Fruit fly (Drosophila melanogaster): Measurements from ENCODE around the gene Cf2.
A peak's percentile ranks its signal among the peaks of the same experiment; 100 is the strongest.

The Cf2 gene

dm6 chr2L:4887382-4888219 lies 4.7 kb upstream of the Cf2 start (continued):
- TF ChIP-seq Hey (tag; optimal IDR thresholded peaks at IDR 0.05) (no peak), jing (GFP tag; optimal IDR thresholded peaks at IDR 0.05) (peak; percentile 40), ato (GFP tag; IDR thresholded peaks at IDR 0.05; ENCODE audit: partially characterized antibody) (no peak), CG30403 (GFP tag; optimal IDR thresholded peaks at IDR 0.05) (peak; percentile 17), CG12942 (GFP tag; optimal IDR thresholded peaks at IDR 0.05) (peak; percentile 17), gfzf (GFP tag; optimal IDR thresholded peaks at IDR 0.05) (no peak), z (GFP tag; IDR thresholded peaks at IDR 0.05) (0 out of 3 replicates have a peak, but pooled peaks have one; percentile 28), CG4404 (GFP tag; IDR thresholded peaks at IDR 0.05) (peak; percentile 41), CG7987 (GFP tag; optimal IDR thresholded peaks at IDR 0.05) (no peak), slbo (GFP tag; IDR thresholded peaks at IDR 0.05) (peak; percentile 81), CG17186 (GFP tag; optimal IDR thresholded peaks at IDR 0.05) (no peak), repo (GFP tag; optimal IDR thresholded peaks at IDR 0.05) (no peak), br (optimal IDR thresholded peaks at IDR 0.05) (no peak), sd (tag; optimal IDR thresholded peaks at IDR 0.05) (peak; percentile 68)

dm6 chr2L:4886645-4887044 lies 3.7 kb upstream of the Cf2 start:
- TF ChIP-seq crol (GFP tag; IDR thresholded peaks at IDR 0.05) (0 out of 2 replicates have a peak, but pooled peaks have one; percentile 38), Blimp-1 (GFP tag; optimal IDR thresholded peaks at IDR 0.05) (no peak), CG11247 (GFP tag; IDR thresholded peaks at IDR 0.05) (0 out of 2 replicates have a peak, but pooled peaks have one; percentile 5), ttk (GFP tag; IDR thresholded peaks at IDR 0.05) (no peak), rib (GFP tag; IDR thresholded peaks at IDR 0.05) (no peak), CG12769 (tag; optimal IDR thresholded peaks at IDR 0.05) (peak; percentile 86), B-H1 (GFP tag; IDR thresholded peaks at IDR 0.05) (no peak), caup (GFP tag; optimal IDR thresholded peaks at IDR 0.05; ENCODE audit: severe bottlenecking) (no peak), Drgx (GFP tag; IDR thresholded peaks at IDR 0.05) (0 out of 2 replicates have a peak, but pooled peaks have one; percentile 21), CG2712 (tag; optimal IDR thresholded peaks at IDR 0.05) (no peak), sna (GFP tag; IDR thresholded peaks at IDR 0.05; ENCODE audit: partially characterized antibody) (no peak), jigr1 (GFP tag; IDR thresholded peaks at IDR 0.05) (no peak), Adf1 (GFP tag; IDR thresholded peaks at IDR 0.05) (peak; percentile 8; the same call in 1 of the 2 replicates), chinmo (GFP tag; IDR thresholded peaks at IDR 0.05; ENCODE audit: partially characterized antibody) (0 out of 4 replicates have a peak, but pooled peaks have one; percentile 53), Deaf1 (tag; optimal IDR thresholded peaks at IDR 0.05) (peak; percentile 17), en (GFP tag; optimal IDR thresholded peaks at IDR 0.05) (no peak), sens (GFP tag) (peak; percentile 35), CG11695 (GFP tag; IDR thresholded peaks at IDR 0.05) (no peak), cwo (GFP tag; optimal IDR thresholded peaks at IDR 0.05) (peak; percentile 31), CG32772 (GFP tag; IDR thresholded peaks at IDR 0.05) (no peak), kni (GFP tag; optimal IDR thresholded peaks at IDR 0.05) (no peak), CG9437 (GFP tag; optimal IDR thresholded peaks at IDR 0.05) (no peak), row (GFP tag; IDR thresholded peaks at IDR 0.05) (no peak; the same call in 2 of the 3 replicates), dmrt99B (tag; optimal IDR thresholded peaks at IDR 0.05) (no peak), Fer2 (tag; optimal IDR thresholded peaks at IDR 0.05) (no peak), br (optimal IDR thresholded peaks at IDR 0.05) (no peak), CG18262 (tag; optimal IDR thresholded peaks at IDR 0.05) (no peak), CG17186 (GFP tag; optimal IDR thresholded peaks at IDR 0.05) (no peak), CG8388 (GFP tag; optimal IDR thresholded peaks at IDR 0.05) (peak; percentile 72), sug (tag; optimal IDR thresholded peaks at IDR 0.05) (peak; percentile 28), CG17912 (GFP tag; optimal IDR thresholded peaks at IDR 0.05) (peak; percentile 4), Rfx (GFP tag; IDR thresholded peaks at IDR 0.05) (no peak), CG11456 (GFP tag; IDR thresholded peaks at IDR 0.05) (no peak), sr (GFP tag; IDR thresholded peaks at IDR 0.05) (peak; percentile 40; the same call in 1 of the 3 replicates), cg (GFP tag; optimal IDR thresholded peaks at IDR 0.05) (peak; percentile 69), fd64A (GFP tag; optimal IDR thresholded peaks at IDR 0.05) (no peak)
